Worm (Caenorhabditis elegans) whole organism, L3 larva: ENCODE results near the gene wago-5.
"Not testable (repeated sequence)": the region's sequence is repeated elsewhere in the genome, so short reads cannot be mapped to it uniquely, and the experiment has no call there.

Experiments
- ZK546.5 ChIP-seq: sonication (generic microtip); optimal IDR thresholded peaks from 2 replicates; lab custom pipeline; 2017; ENCODE audit warnings: missing biosample characterization, missing genetic modification characterization
- ama-1 ChIP-seq: fragments of 150-350 bp; optimal IDR thresholded peaks from 2 replicates; lab custom pipeline; 2018
- ceh-28 ChIP-seq: fragments of 150-350 bp; optimal IDR thresholded peaks from 2 replicates; lab custom pipeline; 2014; ENCODE audit warnings: missing biosample characterization, missing genetic modification reagents, missing genetic modification characterization
- ceh-82 ChIP-seq: fragments of 150-350 bp; optimal IDR thresholded peaks from 2 replicates; lab custom pipeline; 2014; ENCODE audit warnings: missing biosample characterization, missing genetic modification characterization
- daf-12 ChIP-seq: fragments of 150-350 bp; optimal IDR thresholded peaks from 2 replicates; lab custom pipeline; 2014; ENCODE audit warnings: missing biosample characterization, missing genetic modification reagents, missing genetic modification characterization
- egl-27 ChIP-seq: sonication (generic microtip); optimal IDR thresholded peaks from 4 replicates; lab custom pipeline; 2017; ENCODE audit warnings: missing biosample characterization, missing genetic modification reagents, missing genetic modification characterization
- egl-5 ChIP-seq: fragments of 150-350 bp; optimal IDR thresholded peaks from 2 replicates; lab custom pipeline; 2017; ENCODE audit warnings: missing biosample characterization, missing genetic modification reagents, missing genetic modification characterization, inconsistent platforms
- elt-1 ChIP-seq: fragments of 150-350 bp; optimal IDR thresholded peaks from 2 replicates; lab custom pipeline; 2014; ENCODE audit warnings: missing biosample characterization, missing genetic modification characterization
- elt-2 ChIP-seq: sonication (generic microtip); optimal IDR thresholded peaks from 2 replicates; lab custom pipeline; 2016; ENCODE audit warnings: missing genetic modification reagents, mild to moderate bottlenecking, missing genetic modification characterization, missing compliant biosample characterization
- elt-3 ChIP-seq, 3 experiments: fragments of 150-350 bp in 1 of 3; sonication (generic microtip) in 2 of 3; optimal IDR thresholded peaks; 2 replicates in 2 of 3; 4 replicates in 1 of 3; lab custom pipeline; 2014 to 2017; ENCODE audit warnings: missing biosample characterization in 3 of 3, missing genetic modification characterization in 3 of 3
- fkh-10 ChIP-seq: sonication (generic microtip); optimal IDR thresholded peaks from 2 replicates; lab custom pipeline; 2017; ENCODE audit warnings: missing biosample characterization, missing genetic modification reagents, missing genetic modification characterization
- fkh-2 ChIP-seq: fragments of 150-350 bp; optimal IDR thresholded peaks from 2 replicates; lab custom pipeline; 2014; ENCODE audit warnings: missing biosample characterization, missing genetic modification reagents, missing genetic modification characterization
- fos-1 ChIP-seq: fragments of 150-350 bp; optimal IDR thresholded peaks from 2 replicates; lab custom pipeline; 2014; ENCODE audit warnings: missing biosample characterization, missing genetic modification characterization
- hmg-11 ChIP-seq: sonication (generic microtip); optimal IDR thresholded peaks from 2 replicates; lab custom pipeline; 2016; ENCODE audit warnings: missing genetic modification characterization, missing compliant biosample characterization
- lin-39 ChIP-seq: fragments of 150-350 bp; optimal IDR thresholded peaks from 2 replicates; lab custom pipeline; 2018; ENCODE audit warnings: missing biosample characterization, missing genetic modification reagents, missing genetic modification characterization
- mdl-1 ChIP-seq: fragments of 150-350 bp; optimal IDR thresholded peaks from 2 replicates; lab custom pipeline; 2014; ENCODE audit warnings: missing biosample characterization, missing genetic modification characterization
- nfya-1 ChIP-seq: sonication (generic microtip); optimal IDR thresholded peaks from 2 replicates; lab custom pipeline; 2017; ENCODE audit warnings: missing genetic modification characterization, mild to moderate bottlenecking, missing compliant biosample characterization, antibody characterized with exemption, moderate library complexity; ENCODE audit not compliant: insufficient read depth
- nhr-23 ChIP-seq: fragments of 150-350 bp; optimal IDR thresholded peaks from 2 replicates; lab custom pipeline; 2014; ENCODE audit warnings: missing biosample characterization, missing genetic modification reagents, missing genetic modification characterization
- nhr-237 ChIP-seq: fragments of 150-350 bp; optimal IDR thresholded peaks from 2 replicates; lab custom pipeline; 2014; ENCODE audit warnings: missing biosample characterization, missing genetic modification characterization
- nhr-25 ChIP-seq: sonication (generic microtip); optimal IDR thresholded peaks from 2 replicates; lab custom pipeline; 2017; ENCODE audit warnings: missing biosample characterization, missing genetic modification characterization
- nhr-28 ChIP-seq: fragments of 150-350 bp; optimal IDR thresholded peaks from 2 replicates; lab custom pipeline; 2014; ENCODE audit warnings: missing biosample characterization, missing genetic modification characterization
- nhr-43 ChIP-seq: sonication (generic microtip); optimal IDR thresholded peaks from 2 replicates; lab custom pipeline; 2016; ENCODE audit warnings: mild to moderate bottlenecking, missing genetic modification characterization, missing compliant biosample characterization; ENCODE audit not compliant: poor library complexity, severe bottlenecking
- nhr-67 ChIP-seq: fragments of 150-350 bp; optimal IDR thresholded peaks from 2 replicates; lab custom pipeline; 2014; ENCODE audit warnings: missing biosample characterization, missing genetic modification characterization
- nhr-76 ChIP-seq: fragments of 150-350 bp; sonication (generic microtip); optimal IDR thresholded peaks from 5 replicates; lab custom pipeline; 2014; ENCODE audit warnings: missing biosample characterization, missing genetic modification characterization
- nhr-77 ChIP-seq: fragments of 150-350 bp; optimal IDR thresholded peaks from 2 replicates; lab custom pipeline; 2014; ENCODE audit warnings: missing biosample characterization, missing genetic modification characterization
- pqm-1 ChIP-seq: fragments of 150-350 bp; optimal IDR thresholded peaks from 2 replicates; lab custom pipeline; 2017; ENCODE audit warnings: missing biosample characterization, missing genetic modification characterization, inconsistent platforms
- skn-1 ChIP-seq: fragments of 150-350 bp; optimal IDR thresholded peaks from 2 replicates; lab custom pipeline; 2014; ENCODE audit warnings: missing biosample characterization, missing genetic modification characterization
- snpc-4 ChIP-seq: fragments of 150-350 bp; optimal IDR thresholded peaks from 2 replicates; lab custom pipeline; 2014; ENCODE audit warnings: missing biosample characterization, missing genetic modification characterization
- tbx-2 ChIP-seq: sonication (generic microtip); optimal IDR thresholded peaks from 2 replicates; lab custom pipeline; 2016; ENCODE audit warnings: mild to moderate bottlenecking, missing genetic modification characterization, missing compliant biosample characterization
- ztf-11 ChIP-seq: fragments of 150-350 bp; optimal IDR thresholded peaks from 2 replicates; lab custom pipeline; 2014; ENCODE audit warnings: missing biosample characterization, missing genetic modification characterization
- ztf-4 ChIP-seq: fragments of 150-350 bp; optimal IDR thresholded peaks from 2 replicates; lab custom pipeline; 2014; ENCODE audit warnings: missing biosample characterization, missing genetic modification characterization

wago-5 gene

ce11 chrII:5815382-5815781, at the start of gene wago-5:
Gene wago-5, minus strand, starts transcription at chrII:5815482.
- TF ChIP-seq ZK546.5, nhr-77, egl-27 (tag; lab: Kevin White, UChicago): not testable (repeated sequence)

- TF ChIP-seq nhr-25 (tag; lab: Kevin White, UChicago) (no peak), pqm-1 (tag; lab: Kevin White, UChicago) (peak; percentile 47), elt-3 (tag; optimal IDR thresholded peaks at IDR 0.05; lab: Kevin White, UChicago) (no peak), nhr-77 (tag; lab: Kevin White, UChicago) (no peak), ama-1 (lab: Kevin White, UChicago) (no peak), elt-2 (peak; percentile 68)
These were observed 48.6 kb upstream of the wago-5 start, which contains the start of gene tag-234 for ce11 chrII:5863893-5864292. Gene tag-234, plus strand, starts transcription at chrII:5864193.

- no peak for TF ChIP-seq nhr-28 (tag; lab: Kevin White, UChicago)
- no peak for TF ChIP-seq nhr-76 (tag; lab: Kevin White, UChicago)
- peak; percentile 76 for TF ChIP-seq fkh-10 (GFP tag; lab: Kevin White, UChicago)
- no peak for TF ChIP-seq ama-1 (lab: Kevin White, UChicago)
- TF ChIP-seq elt-1, result no peak
- no peak for TF ChIP-seq ztf-11 (tag; lab: Kevin White, UChicago)
- TF ChIP-seq nfya-1 (tag; lab: Kevin White, UChicago), result peak; percentile 7
- no peak for TF ChIP-seq hmg-11 (tag; lab: Kevin White, UChicago)
- TF ChIP-seq ceh-82, result no peak
- no peak for TF ChIP-seq egl-5 (tag; lab: Kevin White, UChicago)
These were observed 45.3 kb upstream of the wago-5 start for ce11 chrII:5860621-5861020.

- TF ChIP-seq nhr-67 (tag; lab: Kevin White, UChicago), result no peak
- no peak for TF ChIP-seq mdl-1 (tag; lab: Kevin White, UChicago)
- no peak for TF ChIP-seq elt-3 (tag; optimal IDR thresholded peaks at IDR 0.05; lab: Kevin White, UChicago)
- TF ChIP-seq egl-27 (tag; lab: Kevin White, UChicago), result no peak
- TF ChIP-seq nhr-237, result no peak
- TF ChIP-seq ztf-4, result no peak
- no peak for TF ChIP-seq snpc-4
- TF ChIP-seq lin-39, result no peak
- no peak for TF ChIP-seq pqm-1 (tag; lab: Kevin White, UChicago)
- no peak for TF ChIP-seq fos-1 (tag; lab: Kevin White, UChicago)
- TF ChIP-seq nhr-43 (tag; lab: Kevin White, UChicago), result no peak
- no peak for TF ChIP-seq elt-2
- no peak for TF ChIP-seq nhr-25 (tag; lab: Kevin White, UChicago)
- no peak for TF ChIP-seq hmg-11 (tag; lab: Kevin White, UChicago)
- TF ChIP-seq skn-1, result no peak
- no peak for TF ChIP-seq tbx-2 (tag; lab: Kevin White, UChicago)
- TF ChIP-seq nfya-1 (tag; lab: Kevin White, UChicago), result no peak
- TF ChIP-seq fkh-2 (tag; lab: Kevin White, UChicago), result no peak
These were observed 43.0 kb upstream of the wago-5 start, which contains the start of gene F55C12.4 for ce11 chrII:5858322-5858721. Gene F55C12.4, minus strand, starts transcription at chrII:5858422.

- TF ChIP-seq ceh-28 (tag; lab: Kevin White, UChicago), result no peak
- no peak for TF ChIP-seq nhr-25 (tag; lab: Kevin White, UChicago)
- TF ChIP-seq daf-12 (tag; lab: Kevin White, UChicago), result no peak
- no peak for TF ChIP-seq nfya-1 (tag; lab: Kevin White, UChicago)
- TF ChIP-seq ama-1 (lab: Kevin White, UChicago), result no peak
- no peak for TF ChIP-seq nhr-237
These were observed 38.8 kb upstream of the wago-5 start, which contains the start of gene H41C03.1 for ce11 chrII:5854122-5854521. Gene H41C03.1, plus strand, starts transcription at chrII:5854422.

ce11 chrII:5853261-5853660, 38.0 kb upstream of the wago-5 start:
- TF ChIP-seq nhr-43 (tag; lab: Kevin White, UChicago) (peak; percentile 31), ceh-28 (tag; lab: Kevin White, UChicago) (peak; percentile 20), egl-5 (tag; lab: Kevin White, UChicago) (no peak), nhr-23 (tag; lab: Kevin White, UChicago) (peak; percentile 91), skn-1 (no peak), nhr-25 (tag; lab: Kevin White, UChicago) (no peak), elt-1 (no peak), elt-3 (tag; optimal IDR thresholded peaks at IDR 0.05; lab: Kevin White, UChicago) (peak in 2 of 3 experiments; percentile 42 to 53), nfya-1 (tag; lab: Kevin White, UChicago) (no peak)
- TF ChIP-seq, all 47 proteins: peak for 4
